Fruit fly (Drosophila melanogaster) whole organism, adult: ENCODE data around the gene Glg1.
A peak's percentile ranks its signal among the peaks of the same experiment; 100 is the strongest.

Experiments used
- CG11617 ChIP-seq: fragments of 200-800 bp; sonication (Bioruptor generic); optimal IDR thresholded peaks from 2 replicates; lab custom pipeline; 2017; ENCODE audit warnings: mild to moderate bottlenecking, missing biosample characterization, missing genetic modification reagents, missing genetic modification characterization
- CG12768 ChIP-seq: fragments of 200-800 bp; sonication (Bioruptor generic); optimal IDR thresholded peaks from 2 replicates; lab custom pipeline; 2017; ENCODE audit warnings: missing biosample characterization, missing genetic modification characterization, mild to moderate bottlenecking, moderate library complexity, missing genetic modification reagents
- CG14711 ChIP-seq: fragments of 200-800 bp; sonication (Bioruptor generic); optimal IDR thresholded peaks from 2 replicates; lab custom pipeline; 2018; ENCODE audit warnings: missing biosample characterization, mild to moderate bottlenecking, missing genetic modification characterization, moderate library complexity
- CG1620 ChIP-seq: fragments of 200-800 bp; sonication (Bioruptor generic); optimal IDR thresholded peaks from 2 replicates; lab custom pipeline; 2016; ENCODE audit warnings: missing biosample characterization, missing genetic modification characterization
- CG33017 ChIP-seq: fragments of 200-800 bp; sonication (Bioruptor generic); optimal IDR thresholded peaks from 2 replicates; lab custom pipeline; 2018; ENCODE audit warnings: missing biosample characterization, mild to moderate bottlenecking, missing genetic modification characterization, moderate library complexity
- CG5204 ChIP-seq: fragments of 200-800 bp; sonication (Bioruptor generic); optimal IDR thresholded peaks from 2 replicates; lab custom pipeline; 2016; ENCODE audit warnings: missing biosample characterization, missing genetic modification characterization
- CG7045 ChIP-seq: fragments of 200-800 bp; sonication (Bioruptor generic); optimal IDR thresholded peaks from 2 replicates; lab custom pipeline; 2017; ENCODE audit warnings: missing biosample characterization, mild to moderate bottlenecking, missing genetic modification characterization
- CG7101 ChIP-seq: fragments of 200-800 bp; sonication (Bioruptor generic); optimal IDR thresholded peaks from 2 replicates; lab custom pipeline; 2018; ENCODE audit warnings: missing biosample characterization, mild to moderate bottlenecking, missing genetic modification characterization, moderate library complexity
- Clk ChIP-seq: fragments of 200-800 bp; sonication (Bioruptor generic); optimal IDR thresholded peaks from 2 replicates; lab custom pipeline; 2017; ENCODE audit warnings: missing biosample characterization, missing genetic modification characterization
- Crg-1 ChIP-seq: fragments of 200-800 bp; sonication (Bioruptor generic); optimal IDR thresholded peaks from 2 replicates; lab custom pipeline; 2016; ENCODE audit warnings: missing biosample characterization, missing genetic modification characterization
- Hr96 ChIP-seq: fragments of 200-800 bp; sonication (Bioruptor generic); optimal IDR thresholded peaks from 2 replicates; lab custom pipeline; 2016; ENCODE audit warnings: missing biosample characterization, missing genetic modification characterization
- Mnt ChIP-seq: fragments of 200-800 bp; sonication (Bioruptor generic); optimal IDR thresholded peaks from 2 replicates; lab custom pipeline; 2016; ENCODE audit warnings: missing biosample characterization, mild to moderate bottlenecking, missing genetic modification characterization
- bab1 ChIP-seq: fragments of 200-800 bp; sonication (Bioruptor generic); optimal IDR thresholded peaks from 3 replicates; lab custom pipeline; 2019; ENCODE audit warnings: missing biosample characterization, mild to moderate bottlenecking, missing genetic modification characterization, moderate library complexity
- cic ChIP-seq: fragments of 200-800 bp; sonication (Bioruptor generic); optimal IDR thresholded peaks from 2 replicates; lab custom pipeline; 2017; ENCODE audit warnings: missing biosample characterization, mild to moderate bottlenecking, missing genetic modification characterization, moderate library complexity
- cnc ChIP-seq, 2 experiments: fragments of >200 bp; optimal IDR thresholded peaks; 2 replicates each; lab custom pipeline; 2017
- kay ChIP-seq: fragments of 200-800 bp; sonication (Bioruptor generic); peaks from one replicate; lab custom pipeline; 2016; ENCODE audit warnings: missing biosample characterization, missing genetic modification characterization, borderline replicate concordance
- ovo ChIP-seq: fragments of 200-800 bp; sonication (Bioruptor generic); optimal IDR thresholded peaks from 2 replicates; lab custom pipeline; 2016; ENCODE audit warnings: missing biosample characterization, missing genetic modification characterization
- pad ChIP-seq: fragments of 200-800 bp; sonication (Bioruptor generic); optimal IDR thresholded peaks from 3 replicates; lab custom pipeline; 2017; ENCODE audit warnings: missing biosample characterization, missing genetic modification characterization, mild to moderate bottlenecking, moderate library complexity, missing genetic modification reagents
- tj ChIP-seq: fragments of 200-800 bp; sonication (Bioruptor generic); optimal IDR thresholded peaks from 3 replicates; lab custom pipeline; 2017; ENCODE audit warnings: missing biosample characterization, mild to moderate bottlenecking, missing genetic modification characterization, moderate library complexity
- toe ChIP-seq: fragments of 200-800 bp; sonication (Bioruptor generic); optimal IDR thresholded peaks from 2 replicates; lab custom pipeline; 2016; ENCODE audit warnings: missing biosample characterization, missing genetic modification characterization

Glg1 gene

dm6 chr3L:21490486-21490885 lies 16.9 kb downstream of the Glg1 start, which contains the start of gene Neu2:
TSS of gene Neu2 (minus strand) at chr3L:21490586.
- peak; percentile 28 for TF ChIP-seq kay (GFP tag; lab: Kevin White, UChicago)
- TF ChIP-seq ovo (GFP tag; lab: Kevin White, UChicago), result no peak

DNA sequence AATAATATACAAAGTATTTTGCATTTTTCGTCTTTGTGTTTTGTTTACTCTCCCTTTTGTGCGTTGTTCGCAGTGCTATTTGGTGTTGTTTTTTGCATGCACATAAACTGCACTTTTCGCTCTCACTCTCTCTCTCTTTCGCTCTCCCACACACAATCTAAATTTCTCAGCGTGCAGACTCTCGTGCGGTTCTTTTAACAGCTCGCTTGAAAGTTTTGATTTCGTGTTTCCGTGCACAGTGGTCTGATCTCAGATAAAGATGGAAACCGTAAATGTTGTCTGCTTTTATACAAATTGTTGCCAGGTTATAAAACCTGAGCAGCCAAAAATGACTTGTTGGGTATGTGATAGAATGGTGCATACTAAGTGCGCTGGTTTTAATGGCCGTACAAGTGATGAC lies 22.0 kb downstream of the Glg1 start:
- TF ChIP-seq kay (GFP tag; lab: Kevin White, UChicago), result peak; percentile 4

dm6 chr3L:21483837-21484236 lies 23.5 kb downstream of the Glg1 start:
- TF ChIP-seq CG7101 (tag; lab: Kevin White, UChicago) (no peak), bab1 (GFP tag; lab: Kevin White, UChicago) (peak; percentile 70), kay (GFP tag; lab: Kevin White, UChicago) (peak; percentile 32), toe (GFP tag; lab: Kevin White, UChicago) (peak; percentile 15), Mnt (GFP tag; lab: Kevin White, UChicago) (no peak)

- TF ChIP-seq ovo (GFP tag; lab: Kevin White, UChicago) (no peak), CG14711 (tag; lab: Kevin White, UChicago) (no peak), tj (GFP tag; lab: Kevin White, UChicago) (no peak), CG7101 (tag; lab: Kevin White, UChicago) (no peak), bab1 (GFP tag; lab: Kevin White, UChicago) (no peak), toe (GFP tag; lab: Kevin White, UChicago) (no peak), CG11617 (GFP tag; lab: Kevin White, UChicago) (no peak), Crg-1 (GFP tag; lab: Kevin White, UChicago) (no peak), CG1620 (GFP tag; lab: Kevin White, UChicago) (no peak), CG5204 (no peak), cic (GFP tag; lab: Kevin White, UChicago) (no peak), Mnt (GFP tag; lab: Kevin White, UChicago) (no peak)
These were observed 25.2 kb downstream of the Glg1 start for dm6 chr3L:21482100-21482499.

DNA sequence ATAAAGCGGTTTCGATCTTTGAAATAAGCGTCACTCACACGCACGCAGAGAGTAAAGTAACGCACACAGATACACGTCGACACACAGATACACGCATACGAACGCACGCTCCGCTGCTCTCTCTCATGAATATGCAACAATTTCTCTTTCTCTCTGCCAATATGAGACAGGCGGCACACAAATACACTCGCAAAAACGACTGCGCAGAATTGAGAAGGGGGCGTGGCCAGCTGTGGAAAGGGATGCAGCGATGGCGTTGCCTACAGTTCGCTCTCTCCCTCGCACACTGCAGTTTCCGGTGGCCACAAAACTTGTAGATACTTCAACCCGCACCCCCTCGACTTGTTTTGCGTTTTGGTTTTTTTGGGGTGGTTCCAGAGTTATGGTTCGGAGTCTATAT lies 27.7 kb downstream of the Glg1 start:
- no peak for TF ChIP-seq cnc (optimal IDR thresholded peaks at IDR 0.05; lab: Kevin White, UChicago)
- TF ChIP-seq Hr96 (GFP tag; lab: Kevin White, UChicago), result peak; percentile 21
- TF ChIP-seq cic (GFP tag; lab: Kevin White, UChicago), result no peak
- peak; percentile 22 for TF ChIP-seq pad (GFP tag; lab: Kevin White, UChicago)
- TF ChIP-seq tj (GFP tag; lab: Kevin White, UChicago), result no peak
- no peak for TF ChIP-seq CG1620 (GFP tag; lab: Kevin White, UChicago)
- peak; percentile 20 for TF ChIP-seq CG7101 (tag; lab: Kevin White, UChicago)
- peak; percentile 7 for TF ChIP-seq CG11617 (GFP tag; lab: Kevin White, UChicago)
- TF ChIP-seq ovo (GFP tag; lab: Kevin White, UChicago), result no peak
- no peak for TF ChIP-seq CG33017 (tag; lab: Kevin White, UChicago)
- TF ChIP-seq CG7045 (GFP tag; lab: Kevin White, UChicago), result peak; percentile 57
- no peak for TF ChIP-seq kay (GFP tag; lab: Kevin White, UChicago)
- TF ChIP-seq Mnt (GFP tag; lab: Kevin White, UChicago), result no peak
- no peak for TF ChIP-seq Clk (GFP tag; lab: Kevin White, UChicago)
- TF ChIP-seq Crg-1 (GFP tag; lab: Kevin White, UChicago), result no peak
- TF ChIP-seq bab1 (GFP tag; lab: Kevin White, UChicago), result no peak
- TF ChIP-seq CG14711 (tag; lab: Kevin White, UChicago), result no peak
- no peak for TF ChIP-seq CG5204
- TF ChIP-seq toe (GFP tag; lab: Kevin White, UChicago), result peak; percentile 19
- TF ChIP-seq CG12768, result no peak

DNA sequence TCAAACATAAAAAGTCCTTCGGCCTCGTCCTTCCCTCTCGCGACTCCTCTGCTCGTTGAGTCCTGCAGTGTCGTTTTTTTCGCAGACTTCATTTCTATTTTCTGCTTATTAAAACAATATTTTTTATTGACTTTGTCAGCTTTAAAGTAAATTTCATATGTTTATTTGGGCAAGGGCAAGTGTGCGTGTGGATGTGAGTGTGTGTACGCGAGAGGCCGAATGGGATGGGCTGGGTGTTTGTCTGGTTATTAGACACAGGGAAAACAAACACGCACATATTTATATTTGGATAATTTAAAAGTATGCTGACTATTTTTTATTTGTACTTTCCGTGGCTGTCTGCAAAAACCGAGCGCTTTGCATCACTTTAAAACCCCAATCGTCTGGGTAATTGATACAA lies 29.5 kb downstream of the Glg1 start:
- TF ChIP-seq Crg-1 (GFP tag; lab: Kevin White, UChicago) (no peak), kay (GFP tag; lab: Kevin White, UChicago) (peak; percentile 72)

DNA sequence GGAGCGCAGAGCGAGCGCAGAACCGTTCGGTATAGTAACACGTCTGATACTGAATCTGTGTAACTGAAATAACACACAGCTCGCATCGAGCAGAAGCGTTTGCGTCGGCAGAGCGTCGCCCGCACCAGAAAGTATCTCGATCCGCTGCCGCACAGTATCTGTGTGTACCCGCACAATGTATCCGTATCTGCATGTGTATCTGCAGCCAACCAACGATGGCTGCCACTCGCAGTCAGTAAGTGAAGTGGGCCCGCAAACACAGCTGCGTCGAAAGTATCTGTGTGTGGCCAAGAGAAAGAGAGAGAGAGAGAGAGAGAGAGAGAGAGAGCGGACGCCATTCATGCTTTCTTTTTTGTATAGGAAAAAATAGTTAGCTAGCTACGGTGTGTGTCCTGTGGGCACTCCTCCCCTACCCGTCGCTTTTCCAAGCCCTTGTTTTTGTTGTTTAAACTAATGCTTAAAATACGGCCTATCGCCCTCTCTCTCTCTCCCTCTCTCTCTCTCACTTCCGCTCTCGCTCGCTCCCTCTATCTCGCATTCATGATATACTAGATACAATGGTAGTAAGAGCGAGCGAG lies 30.8 kb downstream of the Glg1 start, which contains the start of gene croc:
Gene croc (minus strand): TSS at position 51 of the 578 bp plus-strand sequence.
- TF ChIP-seq CG33017 (tag; lab: Kevin White, UChicago), result no peak

- no peak for TF ChIP-seq Hr96 (GFP tag; lab: Kevin White, UChicago)
- no peak for TF ChIP-seq CG5204
- no peak for TF ChIP-seq Mnt (GFP tag; lab: Kevin White, UChicago)
- TF ChIP-seq ovo (GFP tag; lab: Kevin White, UChicago), result no peak
- TF ChIP-seq CG14711 (tag; lab: Kevin White, UChicago), result no peak
- TF ChIP-seq cnc (optimal IDR thresholded peaks at IDR 0.05; lab: Kevin White, UChicago), result no peak
- no peak for TF ChIP-seq CG7045 (GFP tag; lab: Kevin White, UChicago)
- no peak for TF ChIP-seq Crg-1 (GFP tag; lab: Kevin White, UChicago)
- no peak for TF ChIP-seq CG1620 (GFP tag; lab: Kevin White, UChicago)
- no peak for TF ChIP-seq CG33017 (tag; lab: Kevin White, UChicago)
- TF ChIP-seq CG12768, result no peak
- no peak for TF ChIP-seq bab1 (GFP tag; lab: Kevin White, UChicago)
- no peak for TF ChIP-seq Clk (GFP tag; lab: Kevin White, UChicago)
- no peak for TF ChIP-seq CG11617 (GFP tag; lab: Kevin White, UChicago)
- no peak for TF ChIP-seq toe (GFP tag; lab: Kevin White, UChicago)
- no peak for TF ChIP-seq CG7101 (tag; lab: Kevin White, UChicago)
These were observed 35.4 kb downstream of the Glg1 start for dm6 chr3L:21471895-21472294.
